Fruit fly (Drosophila melanogaster): ENCODE results near the gene CG13766.

DNA sequence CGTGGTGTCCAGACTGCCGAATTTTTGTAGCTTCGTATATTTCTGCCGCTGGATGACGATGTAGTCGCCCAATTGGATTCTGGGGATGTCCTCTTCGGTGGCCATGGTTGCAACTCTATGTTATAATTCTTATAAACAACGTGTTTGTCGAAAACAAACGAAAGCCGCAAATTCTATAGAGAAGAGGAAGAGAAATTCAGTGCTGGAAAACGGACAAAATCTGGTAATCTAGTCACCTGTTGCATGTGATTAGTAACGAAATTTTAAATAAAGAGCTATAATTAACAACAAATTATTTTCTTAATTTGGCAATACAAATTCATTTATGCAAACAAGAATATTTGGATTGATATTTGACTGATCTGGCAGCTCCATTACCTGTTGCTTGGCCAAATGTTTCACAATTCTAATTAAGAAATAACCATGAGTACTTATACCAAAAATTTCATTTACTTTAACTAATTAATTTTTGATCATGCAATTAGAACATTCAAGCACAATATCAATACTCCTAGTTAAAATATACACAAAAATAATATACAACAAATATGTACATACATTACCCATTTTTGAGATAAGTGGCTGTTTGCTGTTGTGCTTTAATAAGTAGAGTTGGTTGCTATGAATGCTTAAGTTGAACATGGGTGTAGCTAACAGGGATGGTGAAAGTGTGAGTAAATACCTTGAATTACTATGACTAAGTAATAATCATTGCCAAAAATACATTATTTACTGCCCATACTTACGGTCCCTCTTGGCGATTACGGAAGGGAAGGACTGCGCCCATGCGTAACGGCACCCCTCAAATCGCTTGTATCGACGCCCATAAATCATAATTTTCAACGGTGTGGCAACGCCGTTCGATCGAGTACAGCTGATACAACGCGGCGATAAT, 4.3 kb downstream of the CG13766 start, which contains the start of the genes Trmt6 and Ent2:
- TF ChIP-seq h (optimal IDR thresholded peaks at IDR 0.05) (no peak), Myc (optimal IDR thresholded peaks at IDR 0.05) (no peak)

Data from Kc167 (cell line).